Fruit fly (Drosophila melanogaster): Measurements from ENCODE around the gene CG7573.

DNA sequence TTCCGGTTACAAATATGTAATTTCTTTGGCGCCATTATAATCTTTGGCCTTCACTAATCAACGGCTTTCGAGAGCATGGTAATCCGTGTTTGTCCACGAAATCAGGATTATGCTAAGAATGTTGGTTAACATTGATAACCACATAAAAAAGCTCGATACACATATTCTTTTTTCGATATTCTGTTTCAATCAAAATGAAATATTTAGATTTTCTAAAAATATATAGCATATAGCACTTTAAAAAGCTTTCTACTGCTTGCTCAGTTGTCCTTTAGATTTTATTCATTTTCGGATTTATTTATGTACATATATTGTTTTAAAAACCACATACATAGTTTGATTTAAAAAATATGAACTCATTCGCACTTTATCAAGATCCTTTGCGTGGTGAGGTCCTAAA, at the start of gene CG7573:
- TF ChIP-seq Ets98B (GFP tag; IDR thresholded peaks at IDR 0.05) (no peak), gl (tag; optimal IDR thresholded peaks at IDR 0.05) (no peak), CG4496 (GFP tag; IDR thresholded peaks at IDR 0.05) (no peak), Pif1B (GFP tag; optimal IDR thresholded peaks at IDR 0.05) (no peak), rn (GFP tag; IDR thresholded peaks at IDR 0.05) (no peak), EcR (GFP tag; optimal IDR thresholded peaks at IDR 0.05) (no peak)
